Fruit fly (Drosophila melanogaster) whole organism, embryonic: ENCODE results near the gene Ostgamma.

Source experiments
- CG10267 ChIP-seq: fragments of 200-800 bp; sonication (Bioruptor generic); optimal IDR thresholded peaks from 2 replicates; lab custom pipeline; 2018; ENCODE audit warnings: missing biosample characterization, mild to moderate bottlenecking, missing genetic modification characterization, moderate library complexity
- CG10462 ChIP-seq: fragments of 200-800 bp; sonication (Bioruptor generic); optimal IDR thresholded peaks from 2 replicates; lab custom pipeline; 2016; ENCODE audit warnings: missing biosample characterization, missing genetic modification characterization
- CG10959 ChIP-seq: fragments of 200-800 bp; sonication (Bioruptor generic); IDR thresholded peaks from 2 replicates; pipeline ENCODE4 v1.3.6; 2022; ENCODE audit warnings: missing biosample characterization, missing genetic modification characterization
- CG11093 ChIP-seq: fragments of 200-800 bp; sonication (Bioruptor generic); IDR thresholded peaks from 3 replicates; pipeline ENCODE4 v1.3.6; 2022; ENCODE audit warnings: missing biosample characterization, missing genetic modification characterization
- CG1233 ChIP-seq: fragments of 200-800 bp; sonication (Bioruptor generic); optimal IDR thresholded peaks from 4 replicates; lab custom pipeline; 2018; ENCODE audit warnings: missing biosample characterization, mild to moderate bottlenecking, missing genetic modification characterization
- CG15601 ChIP-seq: fragments of 200-800 bp; sonication (Bioruptor generic); optimal IDR thresholded peaks from 3 replicates; lab custom pipeline; 2019; ENCODE audit warnings: missing biosample characterization, mild to moderate bottlenecking, missing genetic modification characterization, moderate library complexity
- CG1603 ChIP-seq: fragments of 200-800 bp; sonication (Bioruptor generic); optimal IDR thresholded peaks from 2 replicates; lab custom pipeline; 2019; ENCODE audit warnings: missing biosample characterization, mild to moderate bottlenecking, missing genetic modification characterization, moderate library complexity
- CG16815 ChIP-seq: fragments of 200-800 bp; sonication (Bioruptor generic); optimal IDR thresholded peaks from 3 replicates; lab custom pipeline; 2017; ENCODE audit warnings: missing biosample characterization, mild to moderate bottlenecking, missing genetic modification characterization
- CG18599 ChIP-seq: fragments of 200-800 bp; sonication (Bioruptor generic); optimal IDR thresholded peaks from 3 replicates; lab custom pipeline; 2017; ENCODE audit warnings: missing biosample characterization, missing genetic modification characterization, mild to moderate bottlenecking, moderate library complexity, missing genetic modification reagents
- CG2199 ChIP-seq: fragments of 200-800 bp; sonication (Bioruptor generic); IDR thresholded peaks from 3 replicates; pipeline ENCODE4 v1.3.6; 2022; ENCODE audit warnings: missing biosample characterization, missing genetic modification characterization
- CG30403 ChIP-seq: fragments of 200-800 bp; sonication (Bioruptor generic); optimal IDR thresholded peaks from 3 replicates; lab custom pipeline; 2016; ENCODE audit warnings: missing biosample characterization, missing genetic modification characterization
- CG33213 ChIP-seq: fragments of 200-800 bp; sonication (Bioruptor generic); optimal IDR thresholded peaks from 3 replicates; lab custom pipeline; 2016; ENCODE audit warnings: missing biosample characterization, missing genetic modification characterization
- CG33557 ChIP-seq: fragments of 200-800 bp; sonication (Bioruptor generic); optimal IDR thresholded peaks from 2 replicates; lab custom pipeline; 2019; ENCODE audit warnings: missing biosample characterization, mild to moderate bottlenecking, missing genetic modification characterization, moderate library complexity
- CG34422 ChIP-seq: fragments of 200-800 bp; sonication (Bioruptor generic); IDR thresholded peaks from 3 replicates; pipeline ENCODE4 v1.3.6; 2022; ENCODE audit warnings: missing biosample characterization, missing genetic modification characterization
- CG3995 ChIP-seq: fragments of 200-800 bp; sonication (Bioruptor generic); optimal IDR thresholded peaks from 3 replicates; lab custom pipeline; 2016; ENCODE audit warnings: missing biosample characterization, missing genetic modification characterization
- CG4404 ChIP-seq: fragments of 200-800 bp; sonication (Bioruptor generic); IDR thresholded peaks from 2 replicates; pipeline ENCODE4 v1.3.6; 2022; ENCODE audit warnings: missing biosample characterization, missing genetic modification characterization
- CG6175 ChIP-seq: fragments of 200-800 bp; sonication (Bioruptor generic); IDR thresholded peaks from 3 replicates; pipeline ENCODE4 v1.3.6; 2022; ENCODE audit warnings: missing biosample characterization, missing genetic modification characterization
- CG6272 ChIP-seq: fragments of 200-800 bp; sonication (Bioruptor generic); IDR thresholded peaks from 2 replicates; pipeline ENCODE4 v1.3.6; 2022; ENCODE audit warnings: missing biosample characterization, missing genetic modification characterization
- CG7271 ChIP-seq: fragments of 200-800 bp; sonication (Bioruptor generic); optimal IDR thresholded peaks from 2 replicates; lab custom pipeline; 2018; ENCODE audit warnings: missing biosample characterization, mild to moderate bottlenecking, missing genetic modification characterization, moderate library complexity
- CG8924 ChIP-seq: fragments of 200-800 bp; optimal IDR thresholded peaks from 3 replicates; lab custom pipeline; 2019; ENCODE audit warnings: missing biosample characterization, mild to moderate bottlenecking, missing genetic modification characterization, moderate library complexity
- CG9727 ChIP-seq: fragments of 200-800 bp; sonication (Bioruptor generic); optimal IDR thresholded peaks from 3 replicates; lab custom pipeline; 2017; ENCODE audit warnings: missing biosample characterization, mild to moderate bottlenecking, missing genetic modification characterization
- CG9876 ChIP-seq: fragments of 200-800 bp; sonication (Bioruptor generic); optimal IDR thresholded peaks from 2 replicates; lab custom pipeline; 2016; ENCODE audit warnings: missing biosample characterization, missing genetic modification characterization
- D19B ChIP-seq: fragments of 200-800 bp; sonication (Bioruptor generic); optimal IDR thresholded peaks from 2 replicates; lab custom pipeline; 2017; ENCODE audit warnings: missing biosample characterization, mild to moderate bottlenecking, missing genetic modification characterization
- HLH54F ChIP-seq: fragments of 200-800 bp; sonication (Bioruptor generic); optimal IDR thresholded peaks from 3 replicates; lab custom pipeline; 2016; ENCODE audit warnings: missing biosample characterization, missing genetic modification characterization
- HmgD ChIP-seq: fragments of 200-800 bp; sonication (Bioruptor generic); optimal IDR thresholded peaks from 3 replicates; lab custom pipeline; 2016; ENCODE audit warnings: missing biosample characterization, missing genetic modification characterization
- Lhr ChIP-seq: fragments of 200-800 bp; sonication (Bioruptor generic); optimal IDR thresholded peaks from 3 replicates; lab custom pipeline; 2017; ENCODE audit warnings: mild to moderate bottlenecking, missing biosample characterization, missing genetic modification reagents, missing genetic modification characterization
- MBD-R2 ChIP-seq: fragments of 200-800 bp; sonication (Bioruptor generic); IDR thresholded peaks from 2 replicates; pipeline ENCODE4 v1.3.6; 2022; ENCODE audit warnings: missing biosample characterization, missing genetic modification characterization
- Nf-YB ChIP-seq: fragments of 200-800 bp; sonication (Bioruptor generic); optimal IDR thresholded peaks from 3 replicates; lab custom pipeline; 2019; ENCODE audit warnings: missing biosample characterization, mild to moderate bottlenecking, missing genetic modification characterization, moderate library complexity
- Optix ChIP-seq: fragments of 200-800 bp; sonication (Bioruptor generic); IDR thresholded peaks from 3 replicates; pipeline ENCODE4 v1.3.6; 2022; ENCODE audit warnings: missing biosample characterization, missing genetic modification characterization
- Rx ChIP-seq: fragments of 200-800 bp; sonication (Bioruptor generic); IDR thresholded peaks from 2 replicates; pipeline ENCODE4 v1.3.6; 2022; ENCODE audit warnings: missing biosample characterization, missing genetic modification characterization
- Taf1 ChIP-seq: fragments of 200-800 bp; sonication (Bioruptor generic); IDR thresholded peaks from 2 replicates; pipeline ENCODE4 v1.3.6; 2022; ENCODE audit warnings: missing biosample characterization, missing genetic modification characterization
- ap ChIP-seq: fragments of 200-800 bp; sonication (Bioruptor generic); IDR thresholded peaks from 2 replicates; pipeline ENCODE4 v1.3.6; 2022; ENCODE audit warnings: missing biosample characterization, missing genetic modification characterization
- chm ChIP-seq: fragments of 200-800 bp; sonication (Bioruptor generic); IDR thresholded peaks from 2 replicates; pipeline ENCODE4 v1.3.6; 2022; ENCODE audit warnings: missing biosample characterization, missing genetic modification characterization
- disco-r ChIP-seq: fragments of 200-800 bp; sonication (Bioruptor generic); optimal IDR thresholded peaks from 2 replicates; lab custom pipeline; 2016; ENCODE audit warnings: missing biosample characterization, missing genetic modification characterization
- dmrt11E ChIP-seq: fragments of 200-800 bp; sonication (Bioruptor generic); optimal IDR thresholded peaks from 3 replicates; lab custom pipeline; 2018; ENCODE audit warnings: missing biosample characterization, mild to moderate bottlenecking, missing genetic modification characterization, moderate library complexity
- ewg ChIP-seq: fragments of 200-800 bp; sonication (Bioruptor generic); optimal IDR thresholded peaks from 3 replicates; lab custom pipeline; 2017; ENCODE audit warnings: mild to moderate bottlenecking, missing biosample characterization, missing genetic modification reagents, missing genetic modification characterization
- fu2 ChIP-seq: fragments of 200-800 bp; sonication (Bioruptor generic); optimal IDR thresholded peaks from 2 replicates; lab custom pipeline; 2016; ENCODE audit warnings: missing biosample characterization, missing genetic modification characterization
- gcm ChIP-seq: fragments of 200-800 bp; sonication (Bioruptor generic); optimal IDR thresholded peaks from 2 replicates; lab custom pipeline; 2019; ENCODE audit warnings: missing biosample characterization, mild to moderate bottlenecking, missing genetic modification characterization, moderate library complexity
- gsb ChIP-seq: fragments of 200-800 bp; sonication (Bioruptor generic); IDR thresholded peaks from 2 replicates; pipeline ENCODE4 v1.3.6; 2022; ENCODE audit warnings: missing biosample characterization, missing genetic modification characterization
- insv ChIP-seq, 2 experiments: fragments of 200-800 bp; sonication (Bioruptor generic); optimal IDR thresholded peaks; 3 replicates each; lab custom pipeline; 2016 to 2018; ENCODE audit warnings: missing biosample characterization in 2 of 2, missing genetic modification characterization in 2 of 2
- jigr1 ChIP-seq: fragments of 200-800 bp; sonication (Bioruptor generic); IDR thresholded peaks from 3 replicates; pipeline ENCODE4 v1.3.6; 2022; ENCODE audit warnings: missing biosample characterization, missing genetic modification characterization
- jing ChIP-seq: fragments of 200-800 bp; sonication (Bioruptor generic); optimal IDR thresholded peaks from 2 replicates; lab custom pipeline; 2018; ENCODE audit warnings: missing biosample characterization, mild to moderate bottlenecking, missing genetic modification characterization
- odd ChIP-seq: fragments of 200-800 bp; sonication (Bioruptor generic); optimal IDR thresholded peaks from 2 replicates; lab custom pipeline; 2017; ENCODE audit warnings: missing biosample characterization, mild to moderate bottlenecking, missing genetic modification characterization
- org-1 ChIP-seq: fragments of 200-800 bp; sonication (Bioruptor generic); optimal IDR thresholded peaks from 2 replicates; lab custom pipeline; 2017; ENCODE audit warnings: missing biosample characterization, missing genetic modification characterization
- otp ChIP-seq: fragments of 200-800 bp; sonication (Bioruptor generic); IDR thresholded peaks from 3 replicates; pipeline ENCODE4, ENCODE4 v1.3.6; 2022; ENCODE audit warnings: missing biosample characterization, missing genetic modification characterization
- pho ChIP-seq: fragments of 200-800 bp; sonication (Bioruptor generic); optimal IDR thresholded peaks from 2 replicates; lab custom pipeline; 2016; ENCODE audit warnings: missing biosample characterization, missing genetic modification characterization
- pros ChIP-seq: fragments of 200-800 bp; sonication (Bioruptor generic); optimal IDR thresholded peaks from 3 replicates; lab custom pipeline; 2019; ENCODE audit warnings: missing biosample characterization, mild to moderate bottlenecking, missing genetic modification characterization, moderate library complexity
- psq ChIP-seq: fragments of 200-800 bp; sonication (Bioruptor generic); optimal IDR thresholded peaks from 2 replicates; lab custom pipeline; 2017; ENCODE audit warnings: missing biosample characterization, missing genetic modification characterization
- sr ChIP-seq: fragments of 200-800 bp; sonication (Bioruptor generic); IDR thresholded peaks from 3 replicates; pipeline ENCODE4 v1.3.6; 2022; ENCODE audit warnings: missing biosample characterization, missing genetic modification characterization
- tgo ChIP-seq: fragments of 200-800 bp; sonication (Bioruptor generic); IDR thresholded peaks from 3 replicates; pipeline ENCODE4 v1.3.6; 2022; ENCODE audit warnings: missing biosample characterization, missing genetic modification characterization
- trh ChIP-seq: fragments of 200-800 bp; sonication (Bioruptor generic); optimal IDR thresholded peaks from 2 replicates; lab custom pipeline; 2016; ENCODE audit warnings: missing biosample characterization, missing genetic modification characterization
- wor ChIP-seq: fragments of 200-800 bp; sonication (Bioruptor generic); IDR thresholded peaks from 2 replicates; pipeline ENCODE4 v1.3.6; 2022; ENCODE audit warnings: missing biosample characterization, missing genetic modification characterization

Gene Ostgamma

dm6 chr2L:8276287-8276686, 31.7 kb downstream of the Ostgamma start (continued):
- TF ChIP-seq wor (GFP tag; lab: Robert Waterston, UW) = no peak
- no peak for TF ChIP-seq CG6175 (GFP tag; lab: Robert Waterston, UW)
- 0 out of 2 replicates have a peak, but pooled peaks have one; percentile 45 for TF ChIP-seq chm (GFP tag; lab: Robert Waterston, UW)
- no peak for TF ChIP-seq CG18599
- TF ChIP-seq CG16815 (GFP tag; lab: Kevin White, UChicago) = no peak
- no peak for TF ChIP-seq org-1 (GFP tag; lab: Kevin White, UChicago)
- no peak for TF ChIP-seq Rx (GFP tag; lab: Robert Waterston, UW)
- no peak for TF ChIP-seq ewg (GFP tag; lab: Kevin White, UChicago)
- no peak for TF ChIP-seq gsb
- TF ChIP-seq disco-r = no peak
- TF ChIP-seq HLH54F (GFP tag; lab: Kevin White, UChicago) = no peak
- TF ChIP-seq dmrt11E (tag; lab: Kevin White, UChicago) = peak; percentile 70
- peak; percentile 58; the same call in 1 of the 3 replicates for TF ChIP-seq CG2199 (GFP tag; lab: Robert Waterston, UW)
- peak; percentile 64 for TF ChIP-seq CG7271
- no peak for TF ChIP-seq fu2
- peak; percentile 32 for TF ChIP-seq odd (GFP tag; lab: Kevin White, UChicago)
- TF ChIP-seq jing (GFP tag; lab: Kevin White, UChicago) = no peak
- no peak for TF ChIP-seq CG9876
- no peak for TF ChIP-seq tgo
- TF ChIP-seq CG9727 (GFP tag; lab: Kevin White, UChicago) = peak; percentile 46
- TF ChIP-seq gcm (GFP tag; lab: Kevin White, UChicago) = no peak
- TF ChIP-seq CG30403 (GFP tag; lab: Kevin White, UChicago) = no peak
- TF ChIP-seq CG1233 (GFP tag; lab: Kevin White, UChicago) = peak; percentile 45
- no peak for TF ChIP-seq pho (GFP tag; lab: Kevin White, UChicago)
- no peak for TF ChIP-seq ap
- peak; percentile 43 for TF ChIP-seq CG8924 (tag; lab: Kevin White, UChicago)
- no peak for TF ChIP-seq sr (GFP tag; lab: Robert Waterston, UW)
- no peak for TF ChIP-seq Optix (GFP tag; lab: Robert Waterston, UW)
- TF ChIP-seq pros (GFP tag; lab: Kevin White, UChicago) = peak; percentile 27
- TF ChIP-seq CG10959 (GFP tag; lab: Robert Waterston, UW) = 0 out of 2 replicates have a peak, but pooled peaks have one; percentile 33
- no peak for TF ChIP-seq Taf1 (GFP tag; lab: Robert Waterston, UW)
- peak in 1 of 2 experiments; percentile 43 for TF ChIP-seq insv (GFP tag; optimal IDR thresholded peaks at IDR 0.05; lab: Kevin White, UChicago)
- TF ChIP-seq CG33213 (GFP tag; lab: Kevin White, UChicago) = no peak
- TF ChIP-seq Lhr (GFP tag; lab: Kevin White, UChicago) = no peak
- TF ChIP-seq MBD-R2 = no peak
- TF ChIP-seq CG34422 (GFP tag; lab: Robert Waterston, UW) = no peak
- no peak for TF ChIP-seq D19B (GFP tag; lab: Kevin White, UChicago)
- no peak for TF ChIP-seq CG11093 (GFP tag; lab: Robert Waterston, UW)
- TF ChIP-seq CG10462 = no peak
- TF ChIP-seq Nf-YB = peak; percentile 11
- TF ChIP-seq jigr1 = no peak
- TF ChIP-seq CG6272 (GFP tag; lab: Robert Waterston, UW) = no peak
- TF ChIP-seq CG33557 = peak; percentile 8
- TF ChIP-seq psq (GFP tag; lab: Kevin White, UChicago) = no peak
- peak; percentile 37 for TF ChIP-seq CG1603 (tag; lab: Kevin White, UChicago)
- TF ChIP-seq CG15601 (tag; lab: Kevin White, UChicago) = no peak
- TF ChIP-seq CG10267 = no peak
- 0 out of 3 replicates have a peak, but pooled peaks have one; percentile 36 for TF ChIP-seq otp (GFP tag; lab: Robert Waterston, UW)
- TF ChIP-seq CG3995 (GFP tag; lab: Kevin White, UChicago) = no peak
- TF ChIP-seq CG4404 (GFP tag; lab: Robert Waterston, UW) = no peak
- no peak for TF ChIP-seq trh (GFP tag; lab: Kevin White, UChicago)
- TF ChIP-seq HmgD (GFP tag; lab: Kevin White, UChicago) = no peak
